Worm (Caenorhabditis elegans): ENCODE results near the gene F56D5.6.

F56D5.6 gene

DNA sequence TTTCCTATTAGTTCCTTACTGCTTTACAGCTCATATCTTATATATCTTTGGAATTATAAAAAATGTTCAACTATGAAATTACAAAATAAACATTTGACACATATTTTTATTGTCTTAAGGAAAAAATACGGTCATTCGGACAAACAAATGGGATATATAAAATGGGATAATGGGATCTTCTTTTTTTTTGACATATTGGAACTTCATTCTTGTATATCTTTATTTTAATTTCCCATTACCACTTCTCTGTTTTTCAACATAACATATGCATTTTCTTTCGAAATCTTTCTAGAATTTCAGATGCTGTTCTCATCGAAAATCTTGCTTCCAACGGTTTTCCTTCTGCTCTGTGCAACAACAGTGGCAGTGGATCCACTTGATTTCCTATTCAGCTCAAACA, 16.9 kb upstream of the F56D5.6 start, which contains the start of gene C10C5.7:
Gene C10C5.7 (plus strand): TSS at position 301 of the 400 bp plus-strand sequence.
- no peak for TF ChIP-seq flt-1 (GFP tag; IDR thresholded peaks at IDR 0.05)
- TF ChIP-seq ztf-23 (GFP tag; IDR thresholded peaks at IDR 0.05) = no peak
- TF ChIP-seq T22C8.4 (GFP tag; IDR thresholded peaks at IDR 0.05) = no peak
- TF ChIP-seq ztf-29 (GFP tag; IDR thresholded peaks at IDR 0.05) = no peak
- no peak for TF ChIP-seq tab-1 (GFP tag; IDR thresholded peaks at IDR 0.05)
- no peak for TF ChIP-seq klf-2 (GFP tag; conservative IDR thresholded peaks at IDR 0.05)
- no peak for TF ChIP-seq ref-1 (GFP tag; conservative IDR thresholded peaks at IDR 0.05)
- no peak for TF ChIP-seq cog-1 (tag; optimal IDR thresholded peaks at IDR 0.05)
- no peak for TF ChIP-seq med-1 (GFP tag; optimal IDR thresholded peaks at IDR 0.05; ENCODE audit: insufficient read depth)

DNA sequence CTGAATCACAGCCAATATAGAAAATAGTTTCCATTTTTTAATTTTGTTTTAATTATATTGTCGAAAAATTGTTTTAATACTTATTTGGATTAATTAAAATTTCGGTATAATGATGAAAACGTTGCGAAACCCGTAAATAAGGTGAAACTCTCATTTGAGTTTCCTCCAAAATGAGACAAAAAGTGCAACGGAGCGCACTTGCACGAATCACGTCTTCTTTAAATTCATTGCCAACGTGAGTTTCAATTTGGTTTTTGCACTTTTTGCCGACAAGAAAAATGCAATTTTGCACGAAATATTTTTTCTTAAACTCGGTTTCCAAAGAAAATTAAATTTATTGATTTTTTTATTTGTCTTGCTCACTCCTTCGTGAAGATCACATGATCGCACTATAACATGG, 15.7 kb upstream of the F56D5.6 start, which contains the start of gene daf-15:
Gene daf-15 (plus strand): TSS at position 171 of the 400 bp plus-strand sequence.
- TF ChIP-seq tab-1 (GFP tag; IDR thresholded peaks at IDR 0.05) (no peak), ztf-23 (GFP tag; IDR thresholded peaks at IDR 0.05) (no peak), flt-1 (GFP tag; IDR thresholded peaks at IDR 0.05) (no peak), ztf-29 (GFP tag; IDR thresholded peaks at IDR 0.05) (no peak), T22C8.4 (GFP tag; IDR thresholded peaks at IDR 0.05) (no peak), ref-1 (GFP tag; conservative IDR thresholded peaks at IDR 0.05) (no peak), med-1 (GFP tag; optimal IDR thresholded peaks at IDR 0.05; ENCODE audit: insufficient read depth) (no peak), klf-2 (GFP tag; conservative IDR thresholded peaks at IDR 0.05) (no peak), cog-1 (tag; optimal IDR thresholded peaks at IDR 0.05) (no peak)

DNA sequence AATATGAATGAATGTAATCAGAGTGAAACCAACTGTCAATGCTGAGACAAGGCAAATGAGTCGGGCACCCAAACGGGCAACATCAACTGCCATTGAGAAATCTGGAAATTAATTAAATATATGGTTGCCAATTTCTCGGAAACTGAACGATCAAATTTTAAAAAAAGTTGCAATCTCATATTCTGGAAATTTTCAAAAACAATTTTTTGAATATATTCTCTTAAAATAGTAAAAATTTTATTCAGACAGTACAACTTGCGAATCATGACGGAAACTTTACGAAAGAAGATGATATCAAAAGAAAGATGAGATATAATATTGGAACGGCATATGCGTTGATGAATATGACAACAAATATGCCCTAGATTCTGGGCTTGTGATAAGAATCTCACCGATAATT, 5.6 kb upstream of the F56D5.6 start, which contains the start of gene col-121:
Gene col-121 (minus strand): TSS at position 101 of the 400 bp plus-strand sequence.
- TF ChIP-seq tab-1 (GFP tag; IDR thresholded peaks at IDR 0.05) (no peak), flt-1 (GFP tag; IDR thresholded peaks at IDR 0.05) (no peak), ztf-29 (GFP tag; IDR thresholded peaks at IDR 0.05) (no peak), ref-1 (GFP tag; conservative IDR thresholded peaks at IDR 0.05) (no peak), klf-2 (GFP tag; conservative IDR thresholded peaks at IDR 0.05) (no peak), ztf-23 (GFP tag; IDR thresholded peaks at IDR 0.05) (no peak), T22C8.4 (GFP tag; IDR thresholded peaks at IDR 0.05) (no peak), cog-1 (tag; optimal IDR thresholded peaks at IDR 0.05) (no peak)

DNA sequence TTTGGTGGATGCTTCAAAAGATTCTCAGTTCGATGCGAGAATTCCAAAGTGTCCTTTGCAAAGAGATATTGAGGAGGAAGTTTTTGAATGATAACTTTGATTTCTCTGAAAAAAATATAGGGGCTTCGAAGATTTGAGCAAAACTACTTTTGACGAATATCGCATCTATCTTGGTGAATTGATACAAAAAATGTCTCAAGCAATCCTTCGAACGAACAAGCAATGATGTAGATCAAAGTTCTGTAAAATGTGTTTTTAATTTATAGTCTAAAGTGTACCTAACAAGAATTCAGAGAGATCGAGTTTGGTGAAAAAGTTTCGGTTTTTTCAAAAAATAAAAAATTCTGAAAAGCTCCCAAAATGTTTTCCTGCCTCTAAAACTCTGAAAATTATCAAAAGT, 4.4 kb upstream of the F56D5.6 start, which contains the start of gene F56D5.3:
Gene F56D5.3 (plus strand): TSS at position 301 of the 400 bp plus-strand sequence.
- TF ChIP-seq klf-2 (GFP tag; conservative IDR thresholded peaks at IDR 0.05) = no peak
- TF ChIP-seq T22C8.4 (GFP tag; IDR thresholded peaks at IDR 0.05) = no peak

DNA sequence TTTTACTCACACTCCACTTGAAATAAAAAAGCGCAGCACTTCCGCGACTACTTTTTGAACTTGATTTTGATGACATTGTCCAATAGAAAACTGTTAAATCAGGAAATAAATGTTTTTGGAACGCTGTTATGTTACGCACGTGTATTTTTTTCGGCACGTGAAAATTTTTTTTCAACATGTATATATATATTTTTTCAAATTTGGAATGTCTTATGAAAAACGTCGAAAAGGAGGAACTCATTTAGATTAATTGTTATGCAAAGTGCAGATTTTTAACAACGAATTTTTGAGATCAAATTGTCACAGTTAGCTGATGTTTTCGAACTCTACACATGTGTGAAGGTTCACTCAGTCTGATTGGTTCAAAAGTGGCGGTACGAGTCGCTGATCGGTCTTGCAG, 3.2 kb upstream of the F56D5.6 start, which contains the start of gene F56D5.2:
Gene F56D5.2 (minus strand): TSS at position 101 of the 400 bp plus-strand sequence.
- no peak for TF ChIP-seq ref-1 (GFP tag; conservative IDR thresholded peaks at IDR 0.05)
- no peak for TF ChIP-seq T22C8.4 (GFP tag; IDR thresholded peaks at IDR 0.05)
- no peak for TF ChIP-seq ztf-23 (GFP tag; IDR thresholded peaks at IDR 0.05)
- no peak for TF ChIP-seq flt-1 (GFP tag; IDR thresholded peaks at IDR 0.05)
- TF ChIP-seq klf-2 (GFP tag; conservative IDR thresholded peaks at IDR 0.05) = no peak
- TF ChIP-seq cog-1 (tag; optimal IDR thresholded peaks at IDR 0.05) = no peak
- no peak for TF ChIP-seq ztf-29 (GFP tag; IDR thresholded peaks at IDR 0.05)
- no peak for TF ChIP-seq med-1 (GFP tag; optimal IDR thresholded peaks at IDR 0.05; ENCODE audit: insufficient read depth)
- TF ChIP-seq tab-1 (GFP tag; IDR thresholded peaks at IDR 0.05) = no peak

DNA sequence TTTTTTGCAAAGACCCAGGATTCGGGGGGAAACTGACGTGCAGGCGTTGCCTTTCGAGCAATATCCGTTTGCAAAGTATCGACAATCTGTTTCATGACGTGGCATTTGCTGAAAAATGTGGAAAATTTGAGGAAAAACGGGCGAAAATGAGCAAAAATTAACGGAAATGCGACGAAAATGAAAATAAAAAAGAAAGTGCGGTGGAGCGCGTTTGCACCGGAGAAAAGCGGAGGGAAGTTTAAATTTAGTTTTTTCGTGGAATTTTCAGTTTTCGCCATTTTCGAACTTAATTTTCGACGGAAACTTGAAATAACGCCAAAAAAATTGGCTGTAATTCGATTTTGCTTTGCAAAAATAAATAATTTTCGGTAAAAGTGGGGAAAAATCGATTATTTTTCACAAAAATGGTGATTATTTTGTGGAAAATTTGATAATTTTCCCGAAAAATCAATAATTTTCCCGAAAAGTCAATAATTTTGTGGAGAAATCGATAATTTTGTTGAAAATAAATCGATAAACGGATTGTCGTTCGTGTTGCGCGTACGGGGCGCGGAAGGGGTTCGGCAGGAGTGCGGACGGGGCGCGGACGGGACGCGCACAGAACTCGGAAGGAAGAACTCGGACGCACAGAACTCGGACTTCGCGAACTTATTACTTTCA, 2.2 kb downstream of the F56D5.6 start:
- TF ChIP-seq T22C8.4 (GFP tag; IDR thresholded peaks at IDR 0.05) (peak; percentile 64), klf-2 (GFP tag; conservative IDR thresholded peaks at IDR 0.05) (no peak)

DNA sequence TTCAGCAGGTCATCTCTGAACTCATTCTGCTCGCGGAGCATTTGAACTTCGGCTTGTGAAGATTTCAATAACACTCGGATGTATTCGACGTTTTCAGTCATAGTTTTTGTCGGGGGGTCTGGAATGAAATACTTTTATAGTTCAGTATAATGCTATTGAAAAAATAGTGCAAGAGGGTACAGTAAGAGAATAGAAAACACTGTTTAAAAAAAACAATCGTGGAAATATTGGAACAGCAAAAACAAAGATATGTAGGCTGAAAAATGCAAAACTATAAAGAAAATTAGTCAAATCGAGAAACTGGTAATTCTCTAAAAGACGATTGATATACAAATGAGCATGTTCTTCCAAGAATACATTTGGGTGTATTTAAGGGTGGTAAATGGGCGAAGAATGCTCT, 6.3 kb downstream of the F56D5.6 start, which contains the start of gene F56D5.5:
Gene F56D5.5 (minus strand): TSS at position 101 of the 400 bp plus-strand sequence.
- TF ChIP-seq flt-1 (GFP tag; IDR thresholded peaks at IDR 0.05) (no peak), cog-1 (tag; optimal IDR thresholded peaks at IDR 0.05) (no peak), T22C8.4 (GFP tag; IDR thresholded peaks at IDR 0.05) (no peak), ref-1 (GFP tag; conservative IDR thresholded peaks at IDR 0.05) (no peak), med-1 (GFP tag; optimal IDR thresholded peaks at IDR 0.05; ENCODE audit: insufficient read depth) (no peak), tab-1 (GFP tag; IDR thresholded peaks at IDR 0.05) (no peak), ztf-23 (GFP tag; IDR thresholded peaks at IDR 0.05) (no peak), ztf-29 (GFP tag; IDR thresholded peaks at IDR 0.05) (no peak), klf-2 (GFP tag; conservative IDR thresholded peaks at IDR 0.05) (no peak)

DNA sequence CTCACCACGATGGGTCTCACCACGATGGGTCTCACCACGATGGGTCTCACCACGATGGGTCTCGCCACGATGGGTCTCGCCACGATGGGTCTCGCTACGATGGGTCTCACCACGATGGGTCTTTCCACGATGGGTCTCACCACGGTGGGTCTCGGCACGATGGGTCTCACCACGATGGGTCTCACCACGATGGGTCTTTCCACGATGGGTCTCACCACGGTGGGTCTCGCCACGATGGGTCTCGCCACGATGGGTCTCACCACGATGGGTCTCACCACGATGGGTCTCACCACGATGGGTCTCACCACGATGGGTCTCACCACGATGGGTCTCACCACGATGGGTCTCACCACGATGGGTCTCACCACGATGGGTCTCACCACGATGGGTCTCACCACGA, 9.0 kb downstream of the F56D5.6 start:
- 0 out of 2 replicates have a peak, but pooled peaks have one; percentile 16 for TF ChIP-seq tab-1 (GFP tag; IDR thresholded peaks at IDR 0.05)

DNA sequence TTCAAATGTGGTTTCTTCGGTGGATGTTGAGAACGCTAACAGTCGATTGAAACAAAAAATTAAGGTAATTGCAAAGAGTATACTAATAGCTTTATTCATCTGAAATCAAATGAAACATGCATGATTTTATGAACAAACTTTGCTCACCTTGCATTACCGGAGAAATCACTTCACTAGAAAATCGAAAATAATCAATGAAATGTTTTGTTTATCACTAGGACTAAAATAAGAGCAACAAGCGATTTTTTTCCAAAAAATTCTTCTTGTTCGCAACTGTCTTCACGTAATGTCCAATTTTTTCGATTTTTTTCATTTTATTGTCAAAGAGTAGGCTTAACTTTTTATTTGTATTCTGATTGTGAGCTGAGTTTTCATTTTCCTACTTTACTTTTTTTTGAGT, 20.7 kb downstream of the F56D5.6 start, which contains the start of gene F56D5.9:
Gene F56D5.9 (minus strand): TSS at position 101 of the 400 bp plus-strand sequence.
- TF ChIP-seq ztf-29 (GFP tag; IDR thresholded peaks at IDR 0.05) = no peak
- no peak for TF ChIP-seq T22C8.4 (GFP tag; IDR thresholded peaks at IDR 0.05)
- no peak for TF ChIP-seq ztf-23 (GFP tag; IDR thresholded peaks at IDR 0.05)
- TF ChIP-seq klf-2 (GFP tag; conservative IDR thresholded peaks at IDR 0.05) = no peak
- TF ChIP-seq ref-1 (GFP tag; conservative IDR thresholded peaks at IDR 0.05) = no peak
- no peak for TF ChIP-seq tab-1 (GFP tag; IDR thresholded peaks at IDR 0.05)

DNA sequence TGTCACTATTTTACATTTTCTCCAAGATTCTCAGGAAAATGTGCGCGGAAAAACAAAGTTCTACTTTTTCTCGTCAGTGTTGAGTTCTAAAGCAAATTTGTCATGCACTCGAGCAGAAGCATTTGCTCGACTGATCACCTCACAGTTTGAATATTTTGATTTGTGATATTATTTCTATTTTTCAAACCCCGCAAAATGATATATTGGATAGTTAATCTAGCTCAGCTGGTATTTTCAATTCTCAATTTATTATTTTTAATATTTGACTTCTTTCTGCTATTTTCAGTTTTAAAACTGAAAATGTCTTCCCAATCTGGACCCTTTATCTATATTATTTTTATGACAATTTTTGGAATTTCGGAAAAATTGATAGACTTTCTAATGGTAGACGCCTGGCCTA, 21.4 kb downstream of the F56D5.6 start, which contains the start of gene srxa-2:
Gene srxa-2 (plus strand): TSS at position 301 of the 400 bp plus-strand sequence.
- no peak for TF ChIP-seq ztf-23 (GFP tag; IDR thresholded peaks at IDR 0.05)
- no peak for TF ChIP-seq med-1 (GFP tag; optimal IDR thresholded peaks at IDR 0.05; ENCODE audit: insufficient read depth)
- no peak for TF ChIP-seq klf-2 (GFP tag; conservative IDR thresholded peaks at IDR 0.05)
- TF ChIP-seq ztf-29 (GFP tag; IDR thresholded peaks at IDR 0.05) = no peak
- no peak for TF ChIP-seq T22C8.4 (GFP tag; IDR thresholded peaks at IDR 0.05)
- no peak for TF ChIP-seq flt-1 (GFP tag; IDR thresholded peaks at IDR 0.05)
- no peak for TF ChIP-seq tab-1 (GFP tag; IDR thresholded peaks at IDR 0.05)
- TF ChIP-seq cog-1 (tag; optimal IDR thresholded peaks at IDR 0.05) = no peak
- no peak for TF ChIP-seq ref-1 (GFP tag; conservative IDR thresholded peaks at IDR 0.05)

Data from whole organism, midembryonic.